Fruit fly (Drosophila melanogaster): ENCODE results near the gene klar.

Gene klar

DNA sequence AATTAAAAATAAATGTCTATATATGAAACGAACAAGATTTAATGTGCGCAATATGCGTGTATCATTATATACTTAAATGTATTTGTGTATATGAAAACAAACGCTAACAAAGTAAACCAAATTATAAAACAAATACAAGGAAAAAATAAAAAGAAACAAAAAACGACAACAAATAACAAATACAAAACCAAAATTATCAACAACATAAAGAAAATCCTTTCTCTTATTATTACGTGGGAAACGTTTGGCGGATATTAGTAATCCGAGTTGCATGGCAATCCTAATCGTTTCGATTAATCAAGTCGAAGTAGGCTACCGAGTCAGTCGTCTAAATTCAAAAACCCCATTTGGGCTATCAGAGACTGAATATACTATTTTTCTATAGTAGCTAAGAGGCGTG lies 40.6 kb upstream of the klar start, which contains the start of gene Ppm1:
Gene Ppm1 (plus strand): TSS at position 301 of the 400 bp plus-strand sequence.
- TF ChIP-seq CG11762 (GFP tag; optimal IDR thresholded peaks at IDR 0.05; ENCODE audit: insufficient read depth) (no peak), dsx (GFP tag; optimal IDR thresholded peaks at IDR 0.05; ENCODE audit: poor library complexity, severe bottlenecking) (no peak), svp (GFP tag) (peak; percentile 11)

dm6 chr3L:572940-573339 lies 32.5 kb upstream of the klar start:
- no peak for TF ChIP-seq Smox (GFP tag; optimal IDR thresholded peaks at IDR 0.05)
- TF ChIP-seq CG10631 (GFP tag; optimal IDR thresholded peaks at IDR 0.05): no peak
- TF ChIP-seq ss (GFP tag; optimal IDR thresholded peaks at IDR 0.05): no peak
- TF ChIP-seq OdsH (GFP tag; optimal IDR thresholded peaks at IDR 0.05): no peak
- TF ChIP-seq Eip75B (GFP tag; optimal IDR thresholded peaks at IDR 0.05): no peak
- TF ChIP-seq CG6163 (GFP tag; IDR thresholded peaks at IDR 0.05): no peak
- no peak for TF ChIP-seq CG11762 (GFP tag; optimal IDR thresholded peaks at IDR 0.05; ENCODE audit: insufficient read depth)
- TF ChIP-seq CG15336 (GFP tag; IDR thresholded peaks at IDR 0.05): no peak
- TF ChIP-seq CG6808 (GFP tag; optimal IDR thresholded peaks at IDR 0.05): no peak
- TF ChIP-seq CG34406 (GFP tag; optimal IDR thresholded peaks at IDR 0.05): no peak
- no peak for TF ChIP-seq Blimp-1 (GFP tag; optimal IDR thresholded peaks at IDR 0.05)
- TF ChIP-seq Eip93F (GFP tag; optimal IDR thresholded peaks at IDR 0.05): no peak
- TF ChIP-seq Gug (GFP tag; IDR thresholded peaks at IDR 0.05): no peak
- TF ChIP-seq vri (GFP tag; optimal IDR thresholded peaks at IDR 0.05): no peak
- TF ChIP-seq CG16779 (tag; optimal IDR thresholded peaks at IDR 0.05): no peak
- no peak for TF ChIP-seq CG8632 (GFP tag; optimal IDR thresholded peaks at IDR 0.05)

- TF ChIP-seq Hr4 (GFP tag; optimal IDR thresholded peaks at IDR 0.05) (peak; percentile 93), Hr39 (GFP tag; optimal IDR thresholded peaks at IDR 0.05) (peak; percentile 93), svp (GFP tag) (peak; percentile 98), Met (GFP tag; optimal IDR thresholded peaks at IDR 0.05) (peak; percentile 92), Sox15 (GFP tag; optimal IDR thresholded peaks at IDR 0.05) (peak; percentile 89), Lpt (GFP tag; optimal IDR thresholded peaks at IDR 0.05) (peak; percentile 81), dac (GFP tag; optimal IDR thresholded peaks at IDR 0.05) (peak; percentile 85), acj6 (GFP tag; optimal IDR thresholded peaks at IDR 0.05) (peak; percentile 90), Eip75B (GFP tag; optimal IDR thresholded peaks at IDR 0.05) (peak; percentile 93), fd85E (GFP tag; optimal IDR thresholded peaks at IDR 0.05) (peak; percentile 78), Sox14 (GFP tag; optimal IDR thresholded peaks at IDR 0.05) (peak; percentile 95), Smox (GFP tag; optimal IDR thresholded peaks at IDR 0.05) (peak; percentile 90), Blimp-1 (GFP tag; optimal IDR thresholded peaks at IDR 0.05) (peak; percentile 67), spab (GFP tag; optimal IDR thresholded peaks at IDR 0.05) (peak; percentile 88), fd59A (GFP tag; optimal IDR thresholded peaks at IDR 0.05) (peak; percentile 87), CG8119 (GFP tag; IDR thresholded peaks at IDR 0.05) (peak; percentile 85), CG31627 (GFP tag; optimal IDR thresholded peaks at IDR 0.05) (peak; percentile 94), Sox102F (GFP tag; optimal IDR thresholded peaks at IDR 0.05) (peak; percentile 88), CG15336 (GFP tag; IDR thresholded peaks at IDR 0.05) (peak; percentile 91), Eip93F (GFP tag; optimal IDR thresholded peaks at IDR 0.05) (peak; percentile 74), Eip78C (GFP tag) (peak; percentile 97), CG6808 (GFP tag; optimal IDR thresholded peaks at IDR 0.05) (peak; percentile 92), Ets21C (GFP tag; optimal IDR thresholded peaks at IDR 0.05) (peak; percentile 87), salr (GFP tag; optimal IDR thresholded peaks at IDR 0.05) (peak; percentile 83 to 89), CG11902 (GFP tag; optimal IDR thresholded peaks at IDR 0.05) (peak; percentile 86), esn (GFP tag; optimal IDR thresholded peaks at IDR 0.05) (peak; percentile 94), CG8632 (GFP tag; optimal IDR thresholded peaks at IDR 0.05) (peak; percentile 83), CG3032 (tag; optimal IDR thresholded peaks at IDR 0.05) (peak; percentile 92), vri (GFP tag; optimal IDR thresholded peaks at IDR 0.05) (peak; percentile 48), lz (GFP tag; optimal IDR thresholded peaks at IDR 0.05) (peak; percentile 93), CG10631 (GFP tag; optimal IDR thresholded peaks at IDR 0.05) (peak; percentile 89), CG10669 (GFP tag; optimal IDR thresholded peaks at IDR 0.05) (peak; percentile 93), achi (GFP tag; optimal IDR thresholded peaks at IDR 0.05) (peak; percentile 88), OdsH (GFP tag; optimal IDR thresholded peaks at IDR 0.05) (peak; percentile 89), eg (GFP tag; IDR thresholded peaks at IDR 0.05) (peak; percentile 83), CG11762 (GFP tag; optimal IDR thresholded peaks at IDR 0.05; ENCODE audit: insufficient read depth) (peak; percentile 83), CG1621 (tag; optimal IDR thresholded peaks at IDR 0.05) (peak; percentile 86), Gug (GFP tag; IDR thresholded peaks at IDR 0.05) (peak; percentile 67), ss (GFP tag; optimal IDR thresholded peaks at IDR 0.05) (peak; percentile 79 to 90), CG6163 (GFP tag; IDR thresholded peaks at IDR 0.05) (peak; percentile 73), CG6792 (GFP tag; optimal IDR thresholded peaks at IDR 0.05) (peak; percentile 91)
Measured at dm6 chr3L:565964-566627, 25.7 kb upstream of the klar start.

Data from whole organism, prepupa.